Worm (Caenorhabditis elegans) whole organism, early embryonic: ENCODE results near the gene sri-71.
A peak's percentile ranks its signal among the peaks of the same experiment; 100 is the strongest.
"Not testable (repeated sequence)": the region's sequence is repeated elsewhere in the genome, so short reads cannot be mapped to it uniquely, and the experiment has no call there.

Experiments
- B0310.2 ChIP-seq: sonication (generic microtip); optimal IDR thresholded peaks from 2 replicates; lab custom pipeline; 2016; ENCODE audit warnings: mild to moderate bottlenecking, missing genetic modification characterization, missing compliant biosample characterization
- F13C5.2 ChIP-seq: sonication (generic microtip); optimal IDR thresholded peaks from 2 replicates; lab custom pipeline; 2017; ENCODE audit warnings: mild to moderate bottlenecking, missing genetic modification characterization, inconsistent platforms, missing compliant biosample characterization
- aly-1 ChIP-seq: sonication (generic microtip); optimal IDR thresholded peaks from 2 replicates; lab custom pipeline; 2016; ENCODE audit warnings: missing genetic modification characterization, missing compliant biosample characterization
- ama-1 ChIP-seq: fragments of 150-350 bp; optimal IDR thresholded peaks from 2 replicates; lab custom pipeline; 2014
- ceh-13 ChIP-seq: fragments of 200-800 bp; sonication (Bioruptor generic); optimal IDR thresholded peaks from 2 replicates; lab custom pipeline; 2018; ENCODE audit warnings: mild to moderate bottlenecking, missing genetic modification characterization, missing compliant biosample characterization
- ceh-36 ChIP-seq: sonication (generic microtip); optimal IDR thresholded peaks from 2 replicates; lab custom pipeline; 2016; ENCODE audit warnings: missing genetic modification characterization, inconsistent platforms, missing compliant biosample characterization
- ets-7 ChIP-seq: sonication (generic microtip); optimal IDR thresholded peaks from 2 replicates; lab custom pipeline; 2016; ENCODE audit warnings: missing genotype, missing genetic modification characterization, missing compliant biosample characterization
- flt-1 ChIP-seq: fragments of 200-800 bp; sonication (Bioruptor generic); IDR thresholded peaks from 2 replicates; pipeline ENCODE4 v1.3.6; 2022; ENCODE audit warnings: missing genetic modification characterization, missing compliant biosample characterization
- hmbx-1 ChIP-seq: sonication (generic microtip); optimal IDR thresholded peaks from 2 replicates; lab custom pipeline; 2016; ENCODE audit warnings: mild to moderate bottlenecking, missing genetic modification characterization, missing compliant biosample characterization
- hmg-4 ChIP-seq: fragments of 200-800 bp; sonication (Bioruptor generic); optimal IDR thresholded peaks from 2 replicates; lab custom pipeline; 2018; ENCODE audit warnings: mild to moderate bottlenecking, missing genetic modification characterization, missing compliant biosample characterization
- hnd-1 ChIP-seq: sonication (generic microtip); optimal IDR thresholded peaks from 2 replicates; lab custom pipeline; 2016; ENCODE audit warnings: missing genetic modification characterization, missing compliant biosample characterization
- pes-1 ChIP-seq: fragments of 200-800 bp; sonication (Bioruptor generic); IDR thresholded peaks from 2 replicates; pipeline ENCODE4 v1.3.6; 2022; ENCODE audit warnings: missing genetic modification reagents, missing genetic modification characterization, missing compliant biosample characterization
- scrt-1 ChIP-seq: fragments of 200-800 bp; sonication (Bioruptor generic); IDR thresholded peaks from 2 replicates; pipeline ENCODE4 v1.3.6; 2022; ENCODE audit warnings: missing genetic modification characterization, missing compliant biosample characterization
- sea-1 ChIP-seq: fragments of 200-800 bp; sonication (Bioruptor generic); conservative IDR thresholded peaks from 2 replicates; pipeline ENCODE4 v1.3.6; 2022; ENCODE audit warnings: missing genetic modification characterization, missing compliant biosample characterization
- tbx-11 ChIP-seq: fragments of 200-800 bp; sonication (Bioruptor generic); IDR thresholded peaks from 2 replicates; pipeline ENCODE4 v1.3.6; 2022; ENCODE audit warnings: missing genetic modification characterization, missing compliant biosample characterization
- tra-4 ChIP-seq: sonication (generic microtip); optimal IDR thresholded peaks from 2 replicates; lab custom pipeline; 2017; ENCODE audit warnings: missing genetic modification characterization, missing compliant biosample characterization

Gene sri-71

DNA sequence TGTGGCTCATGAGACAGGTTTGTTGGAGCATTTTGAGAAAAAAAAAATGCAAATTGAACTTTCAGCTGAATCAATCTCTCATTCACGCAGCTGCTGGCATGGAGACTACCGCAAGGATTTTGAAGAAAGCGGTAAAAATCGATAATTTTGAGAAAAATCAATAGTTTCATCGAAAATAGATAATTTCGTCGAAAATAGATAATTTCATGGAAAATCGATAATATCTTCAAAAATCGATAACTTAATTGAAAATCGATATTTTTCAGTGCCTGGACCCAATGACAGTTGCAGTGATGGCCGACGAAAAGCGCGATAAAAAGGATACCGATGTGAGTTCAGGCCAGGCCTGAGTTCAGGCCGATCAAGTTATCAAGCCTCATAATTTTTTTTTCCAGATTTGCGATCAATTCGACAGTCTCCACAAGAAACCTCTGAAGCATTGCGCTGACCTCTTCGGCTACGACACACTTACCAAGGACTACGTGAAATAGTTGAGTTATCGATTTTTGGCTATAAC is 4.6 kb upstream of the sri-71 start, which contains the start of gene D2062.4:
Gene D2062.4 (plus strand): TSS at position 467 of the 517 bp plus-strand sequence.
- not testable (repeated sequence) for TF ChIP-seq flt-1; hmbx-1 (tag; lab: Kevin White, UChicago); ceh-36 (tag; lab: Kevin White, UChicago)

DNA sequence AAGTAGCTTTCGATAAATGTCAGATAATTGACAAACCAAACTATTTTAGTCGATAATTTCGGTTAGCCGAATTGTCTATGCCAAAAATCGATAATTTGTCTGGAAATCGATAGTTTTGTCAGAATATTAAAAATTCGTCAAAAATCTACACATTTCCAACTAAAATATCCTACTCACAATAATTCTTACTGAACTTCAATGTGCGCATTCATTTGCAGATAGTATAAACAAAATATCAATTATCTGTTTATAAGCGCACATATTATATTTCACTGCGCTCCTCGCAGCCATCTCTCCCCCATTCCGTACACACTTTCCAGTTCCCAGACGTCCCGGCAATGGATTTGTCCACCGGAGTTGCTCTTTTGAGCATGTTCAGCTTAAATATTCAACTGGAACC is 2.8 kb upstream of the sri-71 start, which contains the start of gene lgc-28:
Gene lgc-28 (plus strand): TSS at position 301 of the 400 bp plus-strand sequence.
- TF ChIP-seq tra-4 (no peak), hmbx-1 (tag; lab: Kevin White, UChicago) (no peak), scrt-1 (no peak), ceh-36 (tag; lab: Kevin White, UChicago) (no peak), hnd-1 (tag; lab: Kevin White, UChicago) (no peak), ama-1 (lab: Kevin White, UChicago) (no peak), pes-1 (GFP tag; lab: Robert Waterston, UW) (no peak), sea-1 (no peak), B0310.2 (tag; lab: Kevin White, UChicago) (no peak), hmg-4 (GFP tag; lab: Kevin White, UChicago) (no peak), aly-1 (no peak), ceh-13 (GFP tag; lab: Kevin White, UChicago) (no peak), ets-7 (tag; lab: Kevin White, UChicago) (no peak), flt-1 (no peak), tbx-11 (GFP tag; lab: Robert Waterston, UW) (no peak)

DNA sequence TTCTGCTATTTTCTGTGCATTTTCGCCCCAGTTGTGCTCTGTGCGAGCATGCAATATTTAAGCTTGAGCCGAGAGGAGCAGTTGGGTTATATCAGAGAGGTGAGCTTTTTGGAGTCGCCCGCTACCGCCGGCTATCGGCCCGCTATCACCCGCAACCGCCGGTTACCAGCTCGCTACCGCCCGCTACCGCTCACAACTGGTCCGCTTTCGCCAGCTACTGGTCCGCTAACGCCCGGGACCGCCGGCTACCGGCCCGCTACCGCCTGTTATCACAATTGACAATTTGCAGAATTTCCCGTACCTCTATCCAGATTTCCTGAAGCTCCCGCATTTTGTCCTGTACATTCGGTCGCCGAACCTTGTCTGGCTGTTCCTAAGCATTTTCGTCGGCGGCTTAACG is 852 bp downstream of the sri-71 start:
- no peak for TF ChIP-seq flt-1
- no peak for TF ChIP-seq hmg-4 (GFP tag; lab: Kevin White, UChicago)
- TF ChIP-seq ama-1 (lab: Kevin White, UChicago), result no peak
- TF ChIP-seq scrt-1, result no peak
- TF ChIP-seq tra-4, result no peak
- TF ChIP-seq aly-1, result no peak
- TF ChIP-seq ceh-13 (GFP tag; lab: Kevin White, UChicago), result no peak
- no peak for TF ChIP-seq hnd-1 (tag; lab: Kevin White, UChicago)
- TF ChIP-seq pes-1 (GFP tag; lab: Robert Waterston, UW), result no peak
- no peak for TF ChIP-seq sea-1
- TF ChIP-seq hmbx-1 (tag; lab: Kevin White, UChicago), result no peak

DNA sequence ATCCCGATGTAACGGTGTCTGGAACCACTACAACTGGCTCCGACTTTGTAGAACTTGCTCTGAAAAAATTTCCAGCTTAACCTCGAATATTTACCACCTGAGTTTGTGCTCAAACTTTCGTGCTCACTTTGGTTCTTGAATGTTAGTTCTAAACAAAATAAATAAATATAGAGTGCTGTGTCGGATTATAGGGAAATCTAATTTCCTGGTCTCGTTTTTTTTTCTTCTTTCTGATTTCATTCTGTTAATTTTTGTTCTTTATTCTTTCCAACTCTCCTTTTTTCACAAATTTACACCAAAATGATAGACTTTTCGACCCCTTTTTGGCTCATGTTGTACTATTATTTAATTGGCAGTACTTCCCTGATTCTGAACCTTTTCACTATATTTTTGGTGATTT is 1.7 kb downstream of the sri-71 start, which contains the start of gene sri-37:
Gene sri-37 (plus strand): TSS at position 301 of the 400 bp plus-strand sequence.
- TF ChIP-seq hmbx-1 (tag; lab: Kevin White, UChicago) (no peak), B0310.2 (tag; lab: Kevin White, UChicago) (no peak), hnd-1 (tag; lab: Kevin White, UChicago) (no peak), flt-1 (no peak), F13C5.2 (tag; lab: Kevin White, UChicago) (no peak), tra-4 (no peak), sea-1 (no peak)

DNA sequence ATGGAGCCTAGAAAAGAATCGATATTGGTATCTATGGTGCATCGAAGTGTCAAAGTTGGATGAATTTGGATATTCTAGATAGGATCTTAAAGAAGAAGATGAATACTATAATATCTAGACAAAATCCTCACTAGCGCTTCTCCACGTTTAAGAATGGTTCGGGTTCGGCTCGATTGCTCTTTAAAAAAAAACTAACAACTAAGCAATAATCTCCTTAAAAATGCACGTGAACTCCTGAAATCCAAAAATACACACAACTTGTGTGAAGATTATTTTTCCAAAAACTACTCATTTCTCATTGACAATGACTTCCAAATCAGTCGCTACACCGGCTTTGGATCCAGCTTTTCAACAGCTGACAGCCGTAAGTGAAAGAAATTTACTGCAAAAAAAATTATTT is 3.6 kb downstream of the sri-71 start, which contains the start of gene D2062.1:
Gene D2062.1 (plus strand): TSS at position 301 of the 400 bp plus-strand sequence.
- no peak for TF ChIP-seq ceh-13 (GFP tag; lab: Kevin White, UChicago)

DNA sequence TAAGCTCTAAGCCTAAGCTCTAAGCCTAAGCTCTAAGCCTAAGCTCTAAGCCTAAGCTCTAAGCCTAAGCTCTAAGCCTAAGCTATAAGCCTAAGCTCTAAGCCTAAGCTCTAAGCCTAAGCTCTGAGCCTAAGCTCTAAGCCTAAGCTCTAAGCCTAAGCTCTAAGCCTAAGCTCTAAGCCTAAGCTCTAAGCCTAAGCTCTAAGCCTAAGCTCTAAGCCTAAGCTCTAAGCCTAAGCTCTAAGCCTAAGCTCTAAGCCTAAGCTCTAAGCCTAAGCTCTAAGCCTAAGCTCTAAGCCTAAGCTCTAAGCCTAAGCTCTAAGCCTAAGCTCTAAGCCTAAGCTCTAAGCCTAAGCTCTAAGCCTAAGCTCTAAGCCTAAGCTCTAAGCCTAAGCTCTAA is 4.6 kb downstream of the sri-71 start:
- TF ChIP-seq ceh-36 (tag; lab: Kevin White, UChicago), result peak; percentile 76

DNA sequence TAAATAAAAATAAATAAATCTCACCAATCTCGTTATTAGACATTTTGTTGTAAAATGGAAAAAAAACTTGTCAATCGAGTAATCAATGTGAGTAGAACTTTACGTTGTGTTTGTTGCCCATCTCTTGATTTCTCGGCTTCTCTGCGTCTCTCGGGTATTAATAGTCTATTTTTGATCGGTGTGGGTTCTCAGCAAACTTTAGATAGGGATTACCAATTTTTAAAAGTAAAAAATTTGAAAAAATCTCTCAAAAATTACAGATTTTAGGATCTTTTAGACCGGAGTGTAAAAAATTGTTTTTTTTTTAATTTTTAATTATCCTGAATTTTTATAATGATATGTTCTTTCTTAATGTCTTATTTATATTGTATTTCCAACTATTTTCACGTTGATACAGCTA is 9.8 kb downstream of the sri-71 start, which contains the start of gene F22E5.21:
Gene F22E5.21 (minus strand): TSS at position 101 of the 400 bp plus-strand sequence.
- no peak for TF ChIP-seq flt-1
- no peak for TF ChIP-seq tra-4
- TF ChIP-seq sea-1, result no peak
- TF ChIP-seq hmg-4 (GFP tag; lab: Kevin White, UChicago), result no peak
- TF ChIP-seq scrt-1, result no peak
- no peak for TF ChIP-seq ets-7 (tag; lab: Kevin White, UChicago)
- TF ChIP-seq hnd-1 (tag; lab: Kevin White, UChicago), result no peak
- no peak for TF ChIP-seq aly-1

DNA sequence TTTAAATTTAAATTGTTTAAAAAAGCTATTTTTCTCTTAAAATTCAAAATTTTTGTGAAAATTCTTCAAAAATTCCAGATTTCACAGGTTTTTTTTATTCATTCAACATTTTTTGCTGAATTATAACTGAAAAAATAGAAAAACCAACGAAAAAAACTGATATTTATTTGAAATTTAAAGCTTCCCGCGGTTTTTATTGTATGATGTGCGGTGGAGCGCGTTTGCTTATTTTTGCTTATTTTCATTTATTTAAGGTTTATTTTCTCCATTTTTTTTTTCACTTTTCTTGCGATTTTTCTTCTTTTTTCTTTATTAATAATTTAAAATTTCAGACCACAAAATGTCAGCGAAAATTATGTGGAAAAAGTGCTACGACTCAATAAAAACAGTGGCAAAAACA is 10.5 kb downstream of the sri-71 start, which contains the start of gene F22E5.9:
Gene F22E5.9 (plus strand): TSS at position 327 of the 400 bp plus-strand sequence.
- TF ChIP-seq hnd-1 (tag; lab: Kevin White, UChicago) (no peak), pes-1 (GFP tag; lab: Robert Waterston, UW) (no peak), tbx-11 (GFP tag; lab: Robert Waterston, UW) (no peak), F13C5.2 (tag; lab: Kevin White, UChicago) (no peak), ets-7 (tag; lab: Kevin White, UChicago) (no peak), flt-1 (no peak), ceh-36 (tag; lab: Kevin White, UChicago) (no peak), B0310.2 (tag; lab: Kevin White, UChicago) (no peak), hmbx-1 (tag; lab: Kevin White, UChicago) (no peak), ama-1 (lab: Kevin White, UChicago) (no peak), tra-4 (no peak), sea-1 (no peak), ceh-13 (GFP tag; lab: Kevin White, UChicago) (no peak)

DNA sequence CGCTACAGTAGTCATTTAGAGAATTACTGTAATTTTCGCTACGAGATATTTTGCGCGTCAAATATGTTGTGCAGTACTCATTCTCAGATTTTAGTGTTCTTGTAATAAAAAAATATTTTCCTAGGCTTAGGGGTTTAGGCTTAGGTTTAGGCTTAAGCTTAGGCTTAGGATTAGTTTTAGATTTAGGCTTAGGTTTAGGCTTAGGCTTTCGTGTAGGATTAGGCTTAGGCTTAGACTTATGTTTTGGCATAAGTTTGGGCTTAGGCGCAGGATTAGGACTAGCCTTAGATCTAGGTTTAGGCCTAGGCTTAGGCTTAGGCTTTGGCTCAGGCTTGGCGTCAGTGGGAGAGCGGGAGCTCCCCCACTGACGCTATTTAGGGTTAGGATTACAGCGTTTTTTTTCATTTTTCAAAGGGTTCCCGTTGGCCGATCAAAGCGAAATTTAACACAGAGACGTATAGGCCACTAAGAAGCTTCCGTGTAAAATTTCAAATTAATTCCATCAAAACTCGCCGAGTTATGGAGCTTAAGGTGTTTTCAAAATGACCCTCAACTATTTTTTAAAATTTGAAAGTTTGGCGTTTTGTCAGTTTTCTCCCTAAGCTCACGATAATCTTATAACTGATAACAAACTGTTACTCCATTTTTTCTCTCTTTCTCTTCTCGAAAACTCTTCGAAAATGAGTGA is 12.0 kb downstream of the sri-71 start, which contains the start of gene F22E5.8:
Gene F22E5.8 (plus strand): TSS at position 638 of the 688 bp plus-strand sequence.
- TF ChIP-seq pes-1 (GFP tag; lab: Robert Waterston, UW) (0 out of 2 replicates have a peak, but pooled peaks have one; percentile 10), ceh-36 (tag; lab: Kevin White, UChicago) (peak; percentile 58)
